Fruit fly (Drosophila melanogaster) whole organism, prepupa: ENCODE data around the gene mwh.

Experiments
- Blimp-1 ChIP-seq: fragments of 200-800 bp; sonication (Bioruptor generic); optimal IDR thresholded peaks from 3 replicates; lab custom pipeline; 2017; ENCODE audit warnings: missing biosample characterization, missing genetic modification characterization, mild to moderate bottlenecking, moderate library complexity, missing genetic modification reagents
- CG10631 ChIP-seq: fragments of 200-800 bp; sonication (Bioruptor generic); optimal IDR thresholded peaks from 2 replicates; lab custom pipeline; 2016; ENCODE audit warnings: missing biosample characterization, missing genetic modification characterization
- CG10669 ChIP-seq: fragments of 200-800 bp; sonication (Bioruptor generic); optimal IDR thresholded peaks from 3 replicates; lab custom pipeline; 2018; ENCODE audit warnings: missing biosample characterization, mild to moderate bottlenecking, missing genetic modification characterization, moderate library complexity
- CG11762 ChIP-seq: fragments of 200-800 bp; sonication (Bioruptor generic); optimal IDR thresholded peaks from 3 replicates; lab custom pipeline; 2016; ENCODE audit warnings: missing biosample characterization, missing genetic modification characterization; ENCODE audit not compliant: insufficient read depth
- CG11902 ChIP-seq: fragments of 200-800 bp; sonication (Bioruptor generic); optimal IDR thresholded peaks from 3 replicates; lab custom pipeline; 2016; ENCODE audit warnings: missing biosample characterization, missing genetic modification characterization
- CG1621 ChIP-seq: fragments of 200-800 bp; sonication (Bioruptor generic); optimal IDR thresholded peaks from 3 replicates; lab custom pipeline; 2018; ENCODE audit warnings: missing biosample characterization, mild to moderate bottlenecking, missing genetic modification characterization
- CG16779 ChIP-seq: fragments of 200-800 bp; sonication (Bioruptor generic); optimal IDR thresholded peaks from 3 replicates; lab custom pipeline; 2017; ENCODE audit warnings: missing biosample characterization, mild to moderate bottlenecking, missing genetic modification characterization
- CG3032 ChIP-seq: fragments of 200-800 bp; optimal IDR thresholded peaks from 2 replicates; lab custom pipeline; 2019; ENCODE audit warnings: missing biosample characterization, mild to moderate bottlenecking, missing genetic modification characterization, moderate library complexity
- CG31627 ChIP-seq: fragments of 200-800 bp; sonication (Bioruptor generic); optimal IDR thresholded peaks from 3 replicates; lab custom pipeline; 2016; ENCODE audit warnings: missing biosample characterization, missing genetic modification characterization
- CG32006 ChIP-seq: fragments of 200-800 bp; sonication (Bioruptor generic); optimal IDR thresholded peaks from 3 replicates; lab custom pipeline; 2017; ENCODE audit warnings: missing biosample characterization, mild to moderate bottlenecking, missing genetic modification characterization
- CG34406 ChIP-seq: fragments of 200-800 bp; sonication (Bioruptor generic); optimal IDR thresholded peaks from 3 replicates; lab custom pipeline; 2016; ENCODE audit warnings: missing biosample characterization, missing genetic modification characterization
- CG3919 ChIP-seq: fragments of 200-800 bp; sonication (Bioruptor generic); optimal IDR thresholded peaks from 3 replicates; lab custom pipeline; 2016; ENCODE audit warnings: missing biosample characterization, missing genetic modification characterization
- CG4318 ChIP-seq: fragments of 200-800 bp; sonication (Bioruptor generic); optimal IDR thresholded peaks from 3 replicates; lab custom pipeline; 2017; ENCODE audit warnings: missing biosample characterization, mild to moderate bottlenecking, missing genetic modification characterization
- CG6163 ChIP-seq: fragments of 200-800 bp; sonication (Bioruptor generic); IDR thresholded peaks from 3 replicates; pipeline ENCODE4 v1.3.6; 2022; ENCODE audit warnings: missing biosample characterization, missing genetic modification characterization
- CG6276 ChIP-seq: fragments of 200-800 bp; sonication (Bioruptor generic); optimal IDR thresholded peaks from 2 replicates; lab custom pipeline; 2017; ENCODE audit warnings: missing biosample characterization, mild to moderate bottlenecking, missing genetic modification characterization
- CG6792 ChIP-seq: fragments of 200-800 bp; sonication (Bioruptor generic); optimal IDR thresholded peaks from 3 replicates; lab custom pipeline; 2016; ENCODE audit warnings: missing biosample characterization, missing genetic modification characterization
- CG6808 ChIP-seq: fragments of 200-800 bp; sonication (Bioruptor generic); optimal IDR thresholded peaks from 3 replicates; lab custom pipeline; 2017; ENCODE audit warnings: missing biosample characterization, missing genetic modification characterization, mild to moderate bottlenecking, moderate library complexity, missing genetic modification reagents
- CG7368 ChIP-seq: fragments of 200-800 bp; sonication (Bioruptor generic); optimal IDR thresholded peaks from 3 replicates; lab custom pipeline; 2016; ENCODE audit warnings: missing biosample characterization, missing genetic modification characterization
- CG8119 ChIP-seq: fragments of 200-800 bp; sonication (Bioruptor generic); IDR thresholded peaks from 3 replicates; pipeline ENCODE4 v1.3.6; 2022; ENCODE audit warnings: missing biosample characterization, missing genetic modification characterization
- CG8632 ChIP-seq: fragments of 200-800 bp; sonication (Bioruptor generic); optimal IDR thresholded peaks from 3 replicates; lab custom pipeline; 2016; ENCODE audit warnings: missing biosample characterization, missing genetic modification characterization
- CG9139 ChIP-seq: fragments of 200-800 bp; sonication (Bioruptor generic); optimal IDR thresholded peaks from 3 replicates; lab custom pipeline; 2017; ENCODE audit warnings: missing biosample characterization, mild to moderate bottlenecking, missing genetic modification characterization
- Eip75B ChIP-seq: fragments of 200-800 bp; sonication (Bioruptor generic); optimal IDR thresholded peaks from 3 replicates; lab custom pipeline; 2016; ENCODE audit warnings: missing biosample characterization, missing genetic modification characterization
- Eip78C ChIP-seq: fragments of 200-800 bp; sonication (Bioruptor generic); peaks from one replicate; lab custom pipeline; 2016; ENCODE audit warnings: missing biosample characterization, missing genetic modification characterization
- Eip93F ChIP-seq: fragments of 200-800 bp; sonication (Bioruptor generic); optimal IDR thresholded peaks from 2 replicates; lab custom pipeline; 2016; ENCODE audit warnings: missing biosample characterization, mild to moderate bottlenecking, missing genetic modification characterization
- Ets21C ChIP-seq: fragments of 200-800 bp; sonication (Bioruptor generic); optimal IDR thresholded peaks from 3 replicates; lab custom pipeline; 2016; ENCODE audit warnings: missing biosample characterization, missing genetic modification characterization
- Ets96B ChIP-seq: fragments of 200-800 bp; optimal IDR thresholded peaks from 2 replicates; lab custom pipeline; 2019; ENCODE audit warnings: missing biosample characterization, mild to moderate bottlenecking, missing genetic modification characterization, moderate library complexity
- Gug ChIP-seq: fragments of 200-800 bp; sonication (Bioruptor generic); IDR thresholded peaks from 2 replicates; pipeline ENCODE4 v1.3.6; 2022; ENCODE audit warnings: missing biosample characterization, missing genetic modification characterization
- Hr38 ChIP-seq: sonication (Bioruptor generic); optimal IDR thresholded peaks from 2 replicates; lab custom pipeline; 2016; ENCODE audit warnings: missing biosample characterization, missing genetic modification characterization
- Hr39 ChIP-seq: fragments of 200-800 bp; sonication (Bioruptor generic); optimal IDR thresholded peaks from 2 replicates; lab custom pipeline; 2016; ENCODE audit warnings: missing biosample characterization, missing genetic modification characterization
- Hr4 ChIP-seq: fragments of 200-800 bp; sonication (Bioruptor generic); optimal IDR thresholded peaks from 3 replicates; lab custom pipeline; 2016; ENCODE audit warnings: missing biosample characterization, missing genetic modification characterization
- Lpt ChIP-seq: fragments of 200-800 bp; sonication (Bioruptor generic); optimal IDR thresholded peaks from 3 replicates; lab custom pipeline; 2016; ENCODE audit warnings: missing biosample characterization, missing genetic modification characterization
- OdsH ChIP-seq: fragments of 200-800 bp; sonication (Bioruptor generic); optimal IDR thresholded peaks from 3 replicates; lab custom pipeline; 2016; ENCODE audit warnings: missing biosample characterization, missing genetic modification characterization
- Smox ChIP-seq: fragments of 200-800 bp; sonication (Bioruptor generic); optimal IDR thresholded peaks from 3 replicates; lab custom pipeline; 2016; ENCODE audit warnings: missing biosample characterization, missing genetic modification characterization
- Sox102F ChIP-seq: fragments of 200-800 bp; sonication (Bioruptor generic); optimal IDR thresholded peaks from 2 replicates; lab custom pipeline; 2016; ENCODE audit warnings: missing biosample characterization, mild to moderate bottlenecking, missing genetic modification characterization
- Sox14 ChIP-seq: fragments of 200-800 bp; sonication (Bioruptor generic); optimal IDR thresholded peaks from 3 replicates; lab custom pipeline; 2016; ENCODE audit warnings: missing biosample characterization, missing genetic modification characterization
- achi ChIP-seq: fragments of 200-800 bp; sonication (Bioruptor generic); optimal IDR thresholded peaks from 3 replicates; lab custom pipeline; 2016; ENCODE audit warnings: missing biosample characterization, missing genetic modification characterization
- acj6 ChIP-seq: fragments of 200-800 bp; sonication (Bioruptor generic); optimal IDR thresholded peaks from 3 replicates; lab custom pipeline; 2016; ENCODE audit warnings: missing biosample characterization, missing genetic modification characterization
- cyc ChIP-seq: fragments of 200-800 bp; sonication (Bioruptor generic); optimal IDR thresholded peaks from 3 replicates; lab custom pipeline; 2016; ENCODE audit warnings: missing biosample characterization, missing genetic modification characterization
- dac ChIP-seq: fragments of 200-800 bp; sonication (Bioruptor generic); optimal IDR thresholded peaks from 2 replicates; lab custom pipeline; 2017; ENCODE audit warnings: missing biosample characterization, mild to moderate bottlenecking, missing genetic modification characterization
- dsx ChIP-seq: fragments of 200-800 bp; optimal IDR thresholded peaks from 3 replicates; lab custom pipeline; 2019; ENCODE audit warnings: missing biosample characterization, mild to moderate bottlenecking, missing genetic modification characterization, moderate library complexity; ENCODE audit not compliant: poor library complexity, severe bottlenecking
- fd59A ChIP-seq: fragments of 200-800 bp; sonication (Bioruptor generic); optimal IDR thresholded peaks from 2 replicates; lab custom pipeline; 2017; ENCODE audit warnings: missing biosample characterization, mild to moderate bottlenecking, missing genetic modification characterization, missing genetic modification reagents
- fkh ChIP-seq: fragments of 200-800 bp; sonication (Bioruptor generic); optimal IDR thresholded peaks from 3 replicates; lab custom pipeline; 2017; ENCODE audit warnings: missing biosample characterization, mild to moderate bottlenecking, missing genetic modification characterization, moderate library complexity
- lz ChIP-seq: fragments of 200-800 bp; sonication (Bioruptor generic); optimal IDR thresholded peaks from 3 replicates; lab custom pipeline; 2016; ENCODE audit warnings: missing biosample characterization, missing genetic modification characterization
- net ChIP-seq: fragments of 200-800 bp; sonication (Bioruptor generic); optimal IDR thresholded peaks from 3 replicates; lab custom pipeline; 2016; ENCODE audit warnings: missing biosample characterization, missing genetic modification characterization
- pdm3 ChIP-seq: fragments of 200-800 bp; sonication (Bioruptor generic); optimal IDR thresholded peaks from 3 replicates; lab custom pipeline; 2016; ENCODE audit warnings: missing biosample characterization, missing genetic modification characterization
- salr ChIP-seq, 2 experiments: fragments of 200-800 bp; sonication (Bioruptor generic); optimal IDR thresholded peaks; 3 replicates each; lab custom pipeline; 2016 to 2018; ENCODE audit warnings: missing biosample characterization in 2 of 2, missing genetic modification characterization in 2 of 2, mild to moderate bottlenecking in 1 of 2
- spab ChIP-seq: fragments of 200-800 bp; sonication (Bioruptor generic); optimal IDR thresholded peaks from 2 replicates; lab custom pipeline; 2017; ENCODE audit warnings: missing biosample characterization, mild to moderate bottlenecking, missing genetic modification characterization, missing genetic modification reagents
- ss ChIP-seq, 2 experiments: fragments of 200-800 bp; sonication (Bioruptor generic); optimal IDR thresholded peaks; 2 replicates in 1 of 2; 3 replicates in 1 of 2; lab custom pipeline; 2017 to 2018; ENCODE audit warnings: mild to moderate bottlenecking in 2 of 2, missing biosample characterization in 2 of 2, missing genetic modification characterization in 2 of 2, moderate library complexity in 1 of 2
- svp ChIP-seq: fragments of 200-800 bp; sonication (Bioruptor generic); peaks from one replicate; lab custom pipeline; 2016; ENCODE audit warnings: missing biosample characterization, missing genetic modification characterization
- vri ChIP-seq: fragments of 200-800 bp; sonication (Bioruptor generic); optimal IDR thresholded peaks from 3 replicates; lab custom pipeline; 2016; ENCODE audit warnings: missing biosample characterization, mild to moderate bottlenecking, missing genetic modification characterization

The mwh gene

dm6 chr3L:1177085-1177484, 23.5 kb upstream of the mwh start, which contains the start of gene bab2 (continued):
- TF ChIP-seq Ets96B, result no peak
- TF ChIP-seq achi (GFP tag; lab: Kevin White, UChicago), result no peak
- no peak for TF ChIP-seq Lpt (GFP tag; lab: Kevin White, UChicago)
- TF ChIP-seq Eip78C (GFP tag; lab: Kevin White, UChicago), result no peak
- no peak for TF ChIP-seq CG3032 (tag; lab: Kevin White, UChicago)
- peak; percentile 39 for TF ChIP-seq Sox14 (GFP tag; lab: Kevin White, UChicago)
- TF ChIP-seq CG1621 (tag; lab: Kevin White, UChicago), result no peak
- TF ChIP-seq fkh (GFP tag; lab: Kevin White, UChicago), result peak; percentile 50
- TF ChIP-seq Hr39 (GFP tag; lab: Kevin White, UChicago), result no peak
- TF ChIP-seq CG3919, result no peak
- TF ChIP-seq salr (GFP tag; optimal IDR thresholded peaks at IDR 0.05; lab: Kevin White, UChicago), result no peak
- peak; percentile 68 for TF ChIP-seq dsx
- TF ChIP-seq CG16779, result no peak
- TF ChIP-seq spab, result no peak
- no peak for TF ChIP-seq vri (GFP tag; lab: Kevin White, UChicago)
- TF ChIP-seq Hr4 (GFP tag; lab: Kevin White, UChicago), result no peak

dm6 chr3L:1178115-1178583, 22.4 kb upstream of the mwh start:
- TF ChIP-seq Sox102F, result no peak
- TF ChIP-seq Blimp-1 (GFP tag; lab: Kevin White, UChicago), result no peak
- TF ChIP-seq Gug (GFP tag; lab: Robert Waterston, UW), result peak; percentile 57
- TF ChIP-seq CG6792, result peak; percentile 26
- TF ChIP-seq CG10669, result peak; percentile 61
- TF ChIP-seq CG32006 (GFP tag; lab: Kevin White, UChicago), result peak; percentile 76
- no peak for TF ChIP-seq Hr38
- TF ChIP-seq Eip93F (GFP tag; lab: Kevin White, UChicago), result no peak
- no peak for TF ChIP-seq svp (GFP tag; lab: Kevin White, UChicago)
- peak; percentile 69 for TF ChIP-seq CG3032 (tag; lab: Kevin White, UChicago)
- TF ChIP-seq CG31627 (GFP tag; lab: Kevin White, UChicago), result no peak
- peak; percentile 42 for TF ChIP-seq Eip75B (GFP tag; lab: Kevin White, UChicago)
- no peak for TF ChIP-seq cyc (GFP tag; lab: Kevin White, UChicago)
- TF ChIP-seq net, result peak; percentile 64
- peak; percentile 68 for TF ChIP-seq Eip78C (GFP tag; lab: Kevin White, UChicago)
- peak; percentile 65 for TF ChIP-seq CG1621 (tag; lab: Kevin White, UChicago)
- peak; percentile 86 for TF ChIP-seq CG6163 (GFP tag; lab: Robert Waterston, UW)
- TF ChIP-seq ss (GFP tag; optimal IDR thresholded peaks at IDR 0.05; lab: Kevin White, UChicago), result peak; percentile 82 to 84
- peak; percentile 11 for TF ChIP-seq pdm3
- TF ChIP-seq CG6276 (GFP tag; lab: Kevin White, UChicago), result peak; percentile 43
- TF ChIP-seq CG9139 (GFP tag; lab: Kevin White, UChicago), result no peak
- peak; percentile 7 for TF ChIP-seq OdsH (GFP tag; lab: Kevin White, UChicago)
- peak; percentile 5 for TF ChIP-seq CG11762 (GFP tag; lab: Kevin White, UChicago)
- no peak for TF ChIP-seq CG7368 (GFP tag; lab: Kevin White, UChicago)
- TF ChIP-seq lz, result no peak
- peak; percentile 20 for TF ChIP-seq achi (GFP tag; lab: Kevin White, UChicago)
- TF ChIP-seq CG6808 (GFP tag; lab: Kevin White, UChicago), result peak; percentile 80
- no peak for TF ChIP-seq CG10631
- TF ChIP-seq dac, result peak; percentile 75
- peak; percentile 27 for TF ChIP-seq CG34406
- TF ChIP-seq CG11902, result no peak
- no peak for TF ChIP-seq CG4318 (GFP tag; lab: Kevin White, UChicago)
- peak; percentile 57 for TF ChIP-seq CG3919
- no peak for TF ChIP-seq Ets21C (GFP tag; lab: Kevin White, UChicago)
- TF ChIP-seq CG8119 (GFP tag; lab: Robert Waterston, UW), result peak; percentile 78
- TF ChIP-seq Lpt (GFP tag; lab: Kevin White, UChicago), result peak; percentile 79
- peak; percentile 19 for TF ChIP-seq CG8632 (GFP tag; lab: Kevin White, UChicago)
- TF ChIP-seq fd59A (GFP tag; lab: Kevin White, UChicago), result peak; percentile 69
- no peak for TF ChIP-seq Smox (GFP tag; lab: Kevin White, UChicago)
- TF ChIP-seq acj6 (GFP tag; lab: Kevin White, UChicago), result no peak
